Worm (Caenorhabditis elegans) whole organism, L3 larva: ENCODE data around the gene T28C6.5.

Source experiments
- ama-1 ChIP-seq: fragments of 150-350 bp; optimal IDR thresholded peaks from 2 replicates; lab custom pipeline; 2018
- mdl-1 ChIP-seq: fragments of 150-350 bp; optimal IDR thresholded peaks from 2 replicates; lab custom pipeline; 2014; ENCODE audit warnings: missing biosample characterization, missing genetic modification characterization
- nhr-12 ChIP-seq: fragments of 150-350 bp; optimal IDR thresholded peaks from 2 replicates; lab custom pipeline; 2014; ENCODE audit warnings: missing biosample characterization, missing genetic modification characterization
- nhr-23 ChIP-seq: fragments of 150-350 bp; optimal IDR thresholded peaks from 2 replicates; lab custom pipeline; 2014; ENCODE audit warnings: missing biosample characterization, missing genetic modification reagents, missing genetic modification characterization
- nhr-25 ChIP-seq: sonication (generic microtip); optimal IDR thresholded peaks from 2 replicates; lab custom pipeline; 2017; ENCODE audit warnings: missing biosample characterization, missing genetic modification characterization
- nhr-76 ChIP-seq: fragments of 150-350 bp; sonication (generic microtip); optimal IDR thresholded peaks from 5 replicates; lab custom pipeline; 2014; ENCODE audit warnings: missing biosample characterization, missing genetic modification characterization
- sea-2 ChIP-seq: fragments of 150-350 bp; sonication (generic microtip); optimal IDR thresholded peaks from 4 replicates; lab custom pipeline; 2014; ENCODE audit warnings: missing biosample characterization, missing genetic modification reagents, missing genetic modification characterization
- skn-1 ChIP-seq: fragments of 150-350 bp; optimal IDR thresholded peaks from 2 replicates; lab custom pipeline; 2014; ENCODE audit warnings: missing biosample characterization, missing genetic modification characterization

- no peak for TF ChIP-seq nhr-76 (tag; lab: Kevin White, UChicago)
- no peak for TF ChIP-seq nhr-12 (tag; lab: Kevin White, UChicago)
- TF ChIP-seq skn-1 (tag; lab: Kevin White, UChicago): no peak
- TF ChIP-seq sea-2 (GFP tag; lab: Kevin White, UChicago): no peak
- no peak for TF ChIP-seq ama-1 (lab: Kevin White, UChicago)
- no peak for TF ChIP-seq mdl-1 (tag; lab: Kevin White, UChicago)
- TF ChIP-seq nhr-23 (tag; lab: Kevin White, UChicago): no peak
- no peak for TF ChIP-seq nhr-25
Measured at ce11 chrIV:8853301-8853700, 32.1 kb downstream of the T28C6.5 start.
